Fruit fly (Drosophila melanogaster): ENCODE data around the gene b.
A peak's percentile ranks its signal among the peaks of the same experiment; 100 is the strongest.

Gene b

DNA sequence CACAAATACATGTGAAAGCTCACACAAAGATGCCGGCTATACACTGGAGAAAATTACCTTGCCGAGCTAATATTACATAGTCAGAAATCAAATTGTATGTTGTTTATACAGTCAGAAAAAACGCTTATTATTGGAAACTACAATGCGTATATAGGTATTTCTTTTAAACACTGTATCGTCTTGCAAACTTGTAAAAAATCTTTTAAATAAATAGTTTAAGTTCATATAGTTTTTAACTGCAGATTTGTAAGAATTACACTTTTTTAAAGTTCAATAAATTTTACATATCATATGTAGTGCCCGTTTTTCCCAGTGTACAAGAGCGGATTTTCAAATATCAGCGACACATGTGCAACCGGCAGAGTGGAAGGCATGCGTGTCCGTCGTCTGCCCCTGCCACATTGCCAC, 18.7 kb downstream of the b start (continued):
- peak; percentile 39 for TF ChIP-seq D19B (GFP tag; optimal IDR thresholded peaks at IDR 0.05)
- peak; percentile 65 for TF ChIP-seq ind (GFP tag; optimal IDR thresholded peaks at IDR 0.05)
- peak; percentile 56 for TF ChIP-seq cato (GFP tag; optimal IDR thresholded peaks at IDR 0.05; ENCODE audit: borderline replicate concordance)
- TF ChIP-seq tin (GFP tag; optimal IDR thresholded peaks at IDR 0.05): peak; percentile 81
- TF ChIP-seq D19A (tag; optimal IDR thresholded peaks at IDR 0.05): peak; percentile 85
- TF ChIP-seq Awh (GFP tag; IDR thresholded peaks at IDR 0.05): peak; percentile 45; the same call in 1 of the 2 replicates
- TF ChIP-seq CG3281 (GFP tag; optimal IDR thresholded peaks at IDR 0.05): peak; percentile 79
- peak; percentile 73 for TF ChIP-seq Dbx (GFP tag; IDR thresholded peaks at IDR 0.05)
- TF ChIP-seq CG10543 (GFP tag; optimal IDR thresholded peaks at IDR 0.05): no peak
- no peak for TF ChIP-seq Elba2 (GFP tag; optimal IDR thresholded peaks at IDR 0.05)
- TF ChIP-seq crp (GFP tag; optimal IDR thresholded peaks at IDR 0.05): peak in 1 of 2 experiments; percentile 17
- TF ChIP-seq CG9215 (GFP tag; IDR thresholded peaks at IDR 0.05): no peak; the same call in 1 of the 2 replicates
- TF ChIP-seq sim (GFP tag; IDR thresholded peaks at IDR 0.05): no peak
- TF ChIP-seq CG17359 (tag; optimal IDR thresholded peaks at IDR 0.05): peak; percentile 81
- TF ChIP-seq Max (GFP tag; optimal IDR thresholded peaks at IDR 0.05): peak; percentile 91
- peak; percentile 63 for TF ChIP-seq CG18476 (GFP tag; optimal IDR thresholded peaks at IDR 0.05)
- peak; percentile 85 for TF ChIP-seq Ada2b (GFP tag; IDR thresholded peaks at IDR 0.05)
- peak; percentile 65; the same call in 2 of the 3 replicates for TF ChIP-seq CG34422 (GFP tag; IDR thresholded peaks at IDR 0.05)
- no peak for TF ChIP-seq kni (GFP tag; optimal IDR thresholded peaks at IDR 0.05)
- TF ChIP-seq CG7357 (GFP tag; IDR thresholded peaks at IDR 0.05): peak; percentile 60; the same call in 1 of the 3 replicates
- no peak for TF ChIP-seq CG9876 (GFP tag; optimal IDR thresholded peaks at IDR 0.05)
- peak; percentile 79 for TF ChIP-seq wor (GFP tag; IDR thresholded peaks at IDR 0.05)
- peak; percentile 67 for TF ChIP-seq corto (GFP tag; optimal IDR thresholded peaks at IDR 0.05)
- TF ChIP-seq CG12236 (GFP tag; optimal IDR thresholded peaks at IDR 0.05): peak; percentile 37
- TF ChIP-seq Taf1 (GFP tag; IDR thresholded peaks at IDR 0.05): 0 out of 2 replicates have a peak, but pooled peaks have one; percentile 44
- peak; percentile 61 for TF ChIP-seq Rfx (GFP tag; IDR thresholded peaks at IDR 0.05)
- TF ChIP-seq unc-4 (GFP tag; IDR thresholded peaks at IDR 0.05; ENCODE audit: partially characterized antibody): no peak
- TF ChIP-seq nmo (GFP tag; optimal IDR thresholded peaks at IDR 0.05): peak; percentile 96
- no peak for TF ChIP-seq knrl (GFP tag; IDR thresholded peaks at IDR 0.05; ENCODE audit: partially characterized antibody)
- peak; percentile 44 for TF ChIP-seq CG12071 (GFP tag; optimal IDR thresholded peaks at IDR 0.05)
- TF ChIP-seq ap (GFP tag; IDR thresholded peaks at IDR 0.05): peak; percentile 56
- TF ChIP-seq Ets65A (GFP tag): peak; percentile 95
- TF ChIP-seq CG17385 (GFP tag; optimal IDR thresholded peaks at IDR 0.05): peak; percentile 76
- TF ChIP-seq row (GFP tag; IDR thresholded peaks at IDR 0.05): peak; percentile 72
- TF ChIP-seq CG33213 (GFP tag; optimal IDR thresholded peaks at IDR 0.05): peak; percentile 67
- TF ChIP-seq vvl (GFP tag; IDR thresholded peaks at IDR 0.05): peak; percentile 71
- peak; percentile 95 for TF ChIP-seq Ssrp (tag; optimal IDR thresholded peaks at IDR 0.05)
- peak; percentile 49 for TF ChIP-seq nom (GFP tag; optimal IDR thresholded peaks at IDR 0.05)
- peak; percentile 69 for TF ChIP-seq CG9817 (tag; optimal IDR thresholded peaks at IDR 0.05)
- TF ChIP-seq CG11695 (GFP tag; IDR thresholded peaks at IDR 0.05): peak; percentile 91
- no peak for TF ChIP-seq gfzf (GFP tag; optimal IDR thresholded peaks at IDR 0.05)
- TF ChIP-seq CG4282 (GFP tag; optimal IDR thresholded peaks at IDR 0.05): no peak
- TF ChIP-seq CG17186 (GFP tag; optimal IDR thresholded peaks at IDR 0.05): no peak
- no peak for TF ChIP-seq Gsc (GFP tag; IDR thresholded peaks at IDR 0.05)
- peak; percentile 47 for TF ChIP-seq caup (GFP tag; optimal IDR thresholded peaks at IDR 0.05; ENCODE audit: severe bottlenecking)
- peak; percentile 89 for TF ChIP-seq CG17361 (GFP tag; IDR thresholded peaks at IDR 0.05)
- no peak for TF ChIP-seq B-H2 (GFP tag; optimal IDR thresholded peaks at IDR 0.05)
- TF ChIP-seq Vsx1 (GFP tag; optimal IDR thresholded peaks at IDR 0.05): peak; percentile 61
- no peak for TF ChIP-seq Sin3A (optimal IDR thresholded peaks at IDR 0.05)
- TF ChIP-seq CG13287 (GFP tag; IDR thresholded peaks at IDR 0.05; ENCODE audit: partially characterized antibody): no peak
- TF ChIP-seq BtbVII (GFP tag; optimal IDR thresholded peaks at IDR 0.05): peak; percentile 63

Measured in whole organism, embryonic.